Fruit fly (Drosophila melanogaster) whole organism, embryonic: Measurements from ENCODE around the gene CG6983.

Experiments used
- Abd-B ChIP-seq: fragments of 200-800 bp; sonication (Bioruptor generic); optimal IDR thresholded peaks from 2 replicates; lab custom pipeline; 2018; ENCODE audit warnings: missing biosample characterization, mild to moderate bottlenecking, missing genetic modification characterization, moderate library complexity
- B-H2 ChIP-seq: fragments of 200-800 bp; sonication (Bioruptor generic); optimal IDR thresholded peaks from 2 replicates; lab custom pipeline; 2018; ENCODE audit warnings: missing biosample characterization, mild to moderate bottlenecking, missing genetic modification characterization
- CG1024 ChIP-seq: fragments of 200-800 bp; sonication (Bioruptor generic); IDR thresholded peaks from 2 replicates; pipeline ENCODE4 v1.3.6; 2022; ENCODE audit warnings: missing biosample characterization, missing genetic modification characterization
- CG11695 ChIP-seq: fragments of 200-800 bp; sonication (Bioruptor generic); IDR thresholded peaks from 3 replicates; pipeline ENCODE4 v1.3.6; 2022; ENCODE audit warnings: missing biosample characterization, missing genetic modification characterization
- CG12219 ChIP-seq: fragments of 200-800 bp; sonication (Bioruptor generic); optimal IDR thresholded peaks from 3 replicates; lab custom pipeline; 2018; ENCODE audit warnings: missing biosample characterization, mild to moderate bottlenecking, missing genetic modification characterization
- CG12942 ChIP-seq: fragments of 200-800 bp; sonication (Bioruptor generic); optimal IDR thresholded peaks from 3 replicates; lab custom pipeline; 2016; ENCODE audit warnings: missing biosample characterization, missing genetic modification characterization
- CG13775 ChIP-seq: fragments of 200-800 bp; sonication (Bioruptor generic); optimal IDR thresholded peaks from 3 replicates; lab custom pipeline; 2017; ENCODE audit warnings: missing biosample characterization, mild to moderate bottlenecking, missing genetic modification characterization
- CG15479 ChIP-seq: fragments of 200-800 bp; sonication (Bioruptor generic); optimal IDR thresholded peaks from 3 replicates; lab custom pipeline; 2019; ENCODE audit warnings: missing biosample characterization, mild to moderate bottlenecking, missing genetic modification characterization, moderate library complexity
- CG17385 ChIP-seq: fragments of 200-800 bp; sonication (Bioruptor generic); optimal IDR thresholded peaks from 3 replicates; lab custom pipeline; 2018; ENCODE audit warnings: missing biosample characterization, mild to moderate bottlenecking, missing genetic modification characterization
- CG2712 ChIP-seq: fragments of 200-800 bp; optimal IDR thresholded peaks from 3 replicates; lab custom pipeline; 2019; ENCODE audit warnings: missing biosample characterization, mild to moderate bottlenecking, missing genetic modification characterization, moderate library complexity
- CG2875 ChIP-seq: fragments of 200-800 bp; sonication (Bioruptor generic); optimal IDR thresholded peaks from 2 replicates; lab custom pipeline; 2017; ENCODE audit warnings: missing biosample characterization, mild to moderate bottlenecking, missing genetic modification characterization, missing genetic modification reagents
- CG3163 ChIP-seq: fragments of 200-800 bp; sonication (Bioruptor generic); optimal IDR thresholded peaks from 3 replicates; lab custom pipeline; 2016; ENCODE audit warnings: missing biosample characterization, missing genetic modification characterization
- CG34422 ChIP-seq: fragments of 200-800 bp; sonication (Bioruptor generic); IDR thresholded peaks from 3 replicates; pipeline ENCODE4 v1.3.6; 2022; ENCODE audit warnings: missing biosample characterization, missing genetic modification characterization
- CG42726 ChIP-seq: fragments of 200-800 bp; sonication (Bioruptor generic); IDR thresholded peaks from 2 replicates; pipeline ENCODE4 v1.3.6; 2022; ENCODE audit warnings: missing biosample characterization, missing genetic modification characterization; ENCODE audit not compliant: partially characterized antibody
- CG4360 ChIP-seq: fragments of 200-800 bp; sonication (Bioruptor generic); IDR thresholded peaks from 2 replicates; pipeline ENCODE4 v1.3.6; 2022; ENCODE audit warnings: missing biosample characterization, missing genetic modification characterization
- CG4404 ChIP-seq: fragments of 200-800 bp; sonication (Bioruptor generic); IDR thresholded peaks from 2 replicates; pipeline ENCODE4 v1.3.6; 2022; ENCODE audit warnings: missing biosample characterization, missing genetic modification characterization
- CG4617 ChIP-seq: fragments of 200-800 bp; sonication (Bioruptor generic); optimal IDR thresholded peaks from 3 replicates; lab custom pipeline; 2016; ENCODE audit warnings: missing biosample characterization, missing genetic modification characterization, borderline replicate concordance
- CG5180 ChIP-seq: fragments of 200-800 bp; sonication (Bioruptor generic); optimal IDR thresholded peaks from 3 replicates; lab custom pipeline; 2017; ENCODE audit warnings: missing biosample characterization, missing genetic modification characterization, mild to moderate bottlenecking, moderate library complexity, missing genetic modification reagents
- CG8944 ChIP-seq: fragments of 200-800 bp; sonication (Bioruptor generic); optimal IDR thresholded peaks from 3 replicates; lab custom pipeline; 2016; ENCODE audit warnings: missing biosample characterization, missing genetic modification characterization
- Camta ChIP-seq: fragments of 200-800 bp; sonication (Bioruptor generic); optimal IDR thresholded peaks from 2 replicates; lab custom pipeline; 2016; ENCODE audit warnings: missing biosample characterization, missing genetic modification characterization
- D ChIP-seq, 2 experiments: fragments of 200-800 bp in 1 of 2; fragments of >200 bp in 1 of 2; sonication (Bioruptor generic) in 1 of 2; optimal IDR thresholded peaks; 2 replicates in 1 of 2; 3 replicates in 1 of 2; lab custom pipeline; 2017; ENCODE audit warnings: mild to moderate bottlenecking in 1 of 2, missing biosample characterization in 1 of 2, missing genetic modification characterization in 1 of 2, missing genetic modification reagents in 1 of 2
- D19A ChIP-seq: fragments of 200-800 bp; optimal IDR thresholded peaks from 3 replicates; lab custom pipeline; 2019; ENCODE audit warnings: missing biosample characterization, mild to moderate bottlenecking, missing genetic modification characterization, moderate library complexity
- E2f1 ChIP-seq: fragments of 200-800 bp; sonication (Bioruptor generic); IDR thresholded peaks from 2 replicates; pipeline ENCODE4 v1.3.6; 2022; ENCODE audit warnings: missing biosample characterization, missing genetic modification characterization
- E2f2 ChIP-seq: fragments of 200-800 bp; sonication (Bioruptor generic); IDR thresholded peaks from 2 replicates; pipeline ENCODE4 v1.3.6; 2022; ENCODE audit warnings: missing biosample characterization, missing genetic modification characterization
- Ets97D ChIP-seq: fragments of 200-800 bp; sonication (Bioruptor generic); optimal IDR thresholded peaks from 3 replicates; lab custom pipeline; 2016; ENCODE audit warnings: missing biosample characterization, missing genetic modification characterization
- H2.0 ChIP-seq: fragments of 200-800 bp; sonication (Bioruptor generic); IDR thresholded peaks from 2 replicates; pipeline ENCODE4 v1.3.6; 2022; ENCODE audit warnings: missing biosample characterization, missing genetic modification characterization
- Hand ChIP-seq: fragments of 200-800 bp; sonication (Bioruptor generic); optimal IDR thresholded peaks from 2 replicates; lab custom pipeline; 2017; ENCODE audit warnings: mild to moderate bottlenecking, missing biosample characterization, missing genetic modification reagents, missing genetic modification characterization
- Hr51 ChIP-seq, 2 experiments: fragments of 200-800 bp; sonication (Bioruptor generic); optimal IDR thresholded peaks; 2 replicates in 1 of 2; 3 replicates in 1 of 2; lab custom pipeline; 2016 to 2018; ENCODE audit warnings: missing biosample characterization in 2 of 2, missing genetic modification characterization in 2 of 2, mild to moderate bottlenecking in 1 of 2, moderate library complexity in 1 of 2
- Lim3 ChIP-seq: fragments of 200-800 bp; sonication (Bioruptor generic); IDR thresholded peaks from 2 replicates; pipeline ENCODE4 v1.3.6; 2022; ENCODE audit warnings: missing biosample characterization, missing genetic modification characterization
- MESR4 ChIP-seq: fragments of 200-800 bp; sonication (Bioruptor generic); optimal IDR thresholded peaks from 2 replicates; lab custom pipeline; 2018; ENCODE audit warnings: missing biosample characterization, mild to moderate bottlenecking, missing genetic modification characterization, moderate library complexity
- MTF-1 ChIP-seq: fragments of 200-800 bp; sonication (Bioruptor generic); optimal IDR thresholded peaks from 2 replicates; lab custom pipeline; 2018; ENCODE audit warnings: missing biosample characterization, mild to moderate bottlenecking, missing genetic modification characterization, borderline replicate concordance
- Mad ChIP-seq: fragments of 200-800 bp; sonication (Bioruptor generic); optimal IDR thresholded peaks from 2 replicates; lab custom pipeline; 2016; ENCODE audit warnings: missing biosample characterization, missing genetic modification characterization
- Scr ChIP-seq: fragments of 200-800 bp; sonication (Bioruptor generic); IDR thresholded peaks from 2 replicates; pipeline ENCODE4 v1.3.6; 2022; ENCODE audit warnings: missing biosample characterization, missing genetic modification characterization; ENCODE audit not compliant: partially characterized antibody
- Ssrp ChIP-seq: fragments of 200-800 bp; sonication (Bioruptor generic); optimal IDR thresholded peaks from 2 replicates; lab custom pipeline; 2018; ENCODE audit warnings: missing biosample characterization, mild to moderate bottlenecking, missing genetic modification characterization, moderate library complexity
- abd-A ChIP-seq: fragments of 200-800 bp; sonication (Bioruptor generic); optimal IDR thresholded peaks from 3 replicates; lab custom pipeline; 2019; ENCODE audit warnings: missing biosample characterization, mild to moderate bottlenecking, missing genetic modification characterization, moderate library complexity
- ash1 ChIP-seq: fragments of 200-800 bp; sonication (Bioruptor generic); optimal IDR thresholded peaks from 2 replicates; lab custom pipeline; 2018; ENCODE audit warnings: missing biosample characterization, mild to moderate bottlenecking, missing genetic modification characterization
- dati ChIP-seq: fragments of 200-800 bp; sonication (Bioruptor generic); IDR thresholded peaks from 2 replicates; pipeline ENCODE4 v1.3.6; 2022; ENCODE audit warnings: missing biosample characterization, missing genetic modification characterization
- emc ChIP-seq: fragments of 200-800 bp; sonication (Bioruptor generic); optimal IDR thresholded peaks from 2 replicates; lab custom pipeline; 2016; ENCODE audit warnings: missing biosample characterization, missing genetic modification characterization
- ewg ChIP-seq: fragments of 200-800 bp; sonication (Bioruptor generic); optimal IDR thresholded peaks from 3 replicates; lab custom pipeline; 2017; ENCODE audit warnings: mild to moderate bottlenecking, missing biosample characterization, missing genetic modification reagents, missing genetic modification characterization
- fd64A ChIP-seq: fragments of 200-800 bp; sonication (Bioruptor generic); optimal IDR thresholded peaks from 3 replicates; lab custom pipeline; 2018; ENCODE audit warnings: missing biosample characterization, mild to moderate bottlenecking, missing genetic modification characterization
- gce ChIP-seq: fragments of 200-800 bp; sonication (Bioruptor generic); IDR thresholded peaks from 3 replicates; pipeline ENCODE4 v1.3.6; 2022; ENCODE audit warnings: missing biosample characterization, missing genetic modification characterization
- gsb ChIP-seq: fragments of 200-800 bp; sonication (Bioruptor generic); IDR thresholded peaks from 2 replicates; pipeline ENCODE4 v1.3.6; 2022; ENCODE audit warnings: missing biosample characterization, missing genetic modification characterization
- ken ChIP-seq: fragments of 200-800 bp; sonication (Bioruptor generic); IDR thresholded peaks from 3 replicates; pipeline ENCODE4 v1.3.6; 2022; ENCODE audit warnings: missing biosample characterization, missing genetic modification characterization
- klu ChIP-seq: fragments of 200-800 bp; sonication (Bioruptor generic); IDR thresholded peaks from 2 replicates; pipeline ENCODE4 v1.3.6; 2022; ENCODE audit warnings: missing biosample characterization, missing genetic modification characterization
- pho ChIP-seq: fragments of 200-800 bp; sonication (Bioruptor generic); optimal IDR thresholded peaks from 2 replicates; lab custom pipeline; 2016; ENCODE audit warnings: missing biosample characterization, missing genetic modification characterization
- pros ChIP-seq: fragments of 200-800 bp; sonication (Bioruptor generic); optimal IDR thresholded peaks from 3 replicates; lab custom pipeline; 2019; ENCODE audit warnings: missing biosample characterization, mild to moderate bottlenecking, missing genetic modification characterization, moderate library complexity
- slp2 ChIP-seq: fragments of 200-800 bp; sonication (Bioruptor generic); optimal IDR thresholded peaks from 2 replicates; lab custom pipeline; 2016; ENCODE audit warnings: missing biosample characterization, missing genetic modification characterization
- sr ChIP-seq: fragments of 200-800 bp; sonication (Bioruptor generic); IDR thresholded peaks from 3 replicates; pipeline ENCODE4 v1.3.6; 2022; ENCODE audit warnings: missing biosample characterization, missing genetic modification characterization
- tgo ChIP-seq: fragments of 200-800 bp; sonication (Bioruptor generic); IDR thresholded peaks from 3 replicates; pipeline ENCODE4 v1.3.6; 2022; ENCODE audit warnings: missing biosample characterization, missing genetic modification characterization
- tx ChIP-seq: fragments of 200-800 bp; sonication (Bioruptor generic); optimal IDR thresholded peaks from 2 replicates; lab custom pipeline; 2016; ENCODE audit warnings: missing biosample characterization, missing genetic modification characterization
- unpg ChIP-seq: fragments of 200-800 bp; sonication (Bioruptor generic); optimal IDR thresholded peaks from 3 replicates; lab custom pipeline; 2018; ENCODE audit warnings: missing biosample characterization, mild to moderate bottlenecking, missing genetic modification characterization, moderate library complexity

The CG6983 gene

dm6 chr3L:8405123-8405522 lies 44.1 kb downstream of the CG6983 start, which contains the start of the genes Tpt, mkg-p and CG13667 (continued):
- no peak for TF ChIP-seq pros (GFP tag; lab: Kevin White, UChicago)
- no peak for TF ChIP-seq ewg
- TF ChIP-seq Hr51 (GFP tag; optimal IDR thresholded peaks at IDR 0.05; lab: Kevin White, UChicago): no peak
- no peak for TF ChIP-seq D19A (tag; lab: Kevin White, UChicago)
- peak; percentile 94 for TF ChIP-seq CG4617 (GFP tag; lab: Kevin White, UChicago)
- no peak for TF ChIP-seq klu (GFP tag; lab: Robert Waterston, UW)
- peak; percentile 60 for TF ChIP-seq Ets97D (GFP tag; lab: Kevin White, UChicago)
- no peak for TF ChIP-seq CG4360 (GFP tag; lab: Robert Waterston, UW)
- peak; percentile 84 for TF ChIP-seq Scr (GFP tag; lab: Robert Waterston, UW)
- no peak for TF ChIP-seq tgo (GFP tag; lab: Robert Waterston, UW)
- no peak for TF ChIP-seq CG4404 (GFP tag; lab: Robert Waterston, UW)
- TF ChIP-seq E2f2 (GFP tag; lab: Robert Waterston, UW): peak; percentile 63
- no peak for TF ChIP-seq MTF-1 (GFP tag; lab: Kevin White, UChicago)
- peak; percentile 26 for TF ChIP-seq Abd-B (GFP tag; lab: Kevin White, UChicago)
- no peak for TF ChIP-seq Ssrp (tag; lab: Kevin White, UChicago)
- TF ChIP-seq H2.0 (GFP tag; lab: Robert Waterston, UW): no peak
- TF ChIP-seq E2f1: no peak
- TF ChIP-seq CG12942 (GFP tag; lab: Kevin White, UChicago): no peak
- no peak for TF ChIP-seq Lim3 (GFP tag; lab: Robert Waterston, UW)
- TF ChIP-seq CG2712 (tag; lab: Kevin White, UChicago): peak; percentile 47
- TF ChIP-seq Mad (GFP tag; lab: Kevin White, UChicago): no peak
- no peak for TF ChIP-seq sr (GFP tag; lab: Robert Waterston, UW)
- peak; percentile 13 for TF ChIP-seq pho (GFP tag; lab: Kevin White, UChicago)
- no peak for TF ChIP-seq CG2875 (GFP tag; lab: Kevin White, UChicago)
- TF ChIP-seq Camta (GFP tag; lab: Kevin White, UChicago): no peak
- TF ChIP-seq slp2 (GFP tag; lab: Kevin White, UChicago): no peak
- no peak for TF ChIP-seq CG12219 (GFP tag; lab: Kevin White, UChicago)
- no peak for TF ChIP-seq emc
- no peak for TF ChIP-seq CG3163 (GFP tag; lab: Kevin White, UChicago)
- TF ChIP-seq D (optimal IDR thresholded peaks at IDR 0.05; lab: Kevin White, UChicago): no peak
- no peak for TF ChIP-seq D (GFP tag; optimal IDR thresholded peaks at IDR 0.05; lab: Kevin White, UChicago)
- TF ChIP-seq Hand: no peak
- TF ChIP-seq tx (GFP tag; lab: Kevin White, UChicago): no peak
- no peak for TF ChIP-seq dati
- no peak for TF ChIP-seq B-H2 (GFP tag; lab: Kevin White, UChicago)
- no peak for TF ChIP-seq unpg (GFP tag; lab: Kevin White, UChicago)
- 0 out of 3 replicates have a peak, but pooled peaks have one; percentile 31 for TF ChIP-seq CG34422 (GFP tag; lab: Robert Waterston, UW)
- TF ChIP-seq CG17385 (GFP tag; lab: Kevin White, UChicago): peak; percentile 98
- TF ChIP-seq CG5180 (GFP tag; lab: Kevin White, UChicago): no peak
- no peak for TF ChIP-seq CG13775 (GFP tag; lab: Kevin White, UChicago)
- TF ChIP-seq abd-A (tag; lab: Kevin White, UChicago): no peak
- TF ChIP-seq ken: no peak
- TF ChIP-seq CG1024 (GFP tag; lab: Robert Waterston, UW): no peak
- TF ChIP-seq ash1: no peak
- no peak for TF ChIP-seq CG11695 (GFP tag; lab: Robert Waterston, UW)
- no peak for TF ChIP-seq gce (GFP tag; lab: Robert Waterston, UW)
- TF ChIP-seq CG15479 (GFP tag; lab: Kevin White, UChicago): no peak
- TF ChIP-seq MESR4: peak; percentile 75
- no peak for TF ChIP-seq fd64A (GFP tag; lab: Kevin White, UChicago)
- TF ChIP-seq gsb: no peak
- peak; percentile 52; the same call in 1 of the 2 replicates for TF ChIP-seq CG42726 (GFP tag; lab: Robert Waterston, UW)
- no peak for TF ChIP-seq CG8944 (GFP tag; lab: Kevin White, UChicago)
